Worm (Caenorhabditis elegans) whole organism, L1 larva: ENCODE measurements around the gene Y46H3D.8.

ENCODE experiments used
- aha-1 ChIP-seq: fragments of 150-350 bp; optimal IDR thresholded peaks from 2 replicates; lab custom pipeline; 2014; ENCODE audit warnings: missing biosample characterization, missing genetic modification characterization
- ama-1 ChIP-seq: fragments of 150-350 bp; optimal IDR thresholded peaks from 2 replicates; lab custom pipeline; 2014
- egl-13 ChIP-seq: sonication (generic microtip); optimal IDR thresholded peaks from 2 replicates; lab custom pipeline; 2016; ENCODE audit warnings: missing genotype, missing genetic modification reagents, missing genetic modification characterization, missing compliant biosample characterization
- fos-1 ChIP-seq: fragments of 150-350 bp; optimal IDR thresholded peaks from 2 replicates; lab custom pipeline; 2014; ENCODE audit warnings: missing biosample characterization, missing genetic modification characterization
- lin-13 ChIP-seq: fragments of 150-350 bp; optimal IDR thresholded peaks from 2 replicates; lab custom pipeline; 2014; ENCODE audit warnings: missing biosample characterization, missing genetic modification reagents, missing genetic modification characterization
- nhr-11 ChIP-seq: fragments of 150-350 bp; optimal IDR thresholded peaks from 2 replicates; lab custom pipeline; 2014; ENCODE audit warnings: missing biosample characterization, missing genetic modification characterization
- snpc-4 ChIP-seq: fragments of 150-350 bp; optimal IDR thresholded peaks from 2 replicates; lab custom pipeline; 2014; ENCODE audit warnings: missing biosample characterization, missing genetic modification characterization

ce11 chrV:1666904-1667303 is 35.9 kb upstream of the Y46H3D.8 start, which contains the start of gene K04F1.8:
- TF ChIP-seq aha-1 (tag; lab: Kevin White, UChicago) (no peak), egl-13 (tag; lab: Kevin White, UChicago) (no peak), nhr-11 (tag; lab: Kevin White, UChicago) (no peak), lin-13 (GFP tag; lab: Kevin White, UChicago) (no peak), fos-1 (tag; lab: Kevin White, UChicago) (no peak), ama-1 (no peak), snpc-4 (no peak)
